Worm (Caenorhabditis elegans): Measurements from ENCODE around the gene ugt-3.

ugt-3 gene

DNA sequence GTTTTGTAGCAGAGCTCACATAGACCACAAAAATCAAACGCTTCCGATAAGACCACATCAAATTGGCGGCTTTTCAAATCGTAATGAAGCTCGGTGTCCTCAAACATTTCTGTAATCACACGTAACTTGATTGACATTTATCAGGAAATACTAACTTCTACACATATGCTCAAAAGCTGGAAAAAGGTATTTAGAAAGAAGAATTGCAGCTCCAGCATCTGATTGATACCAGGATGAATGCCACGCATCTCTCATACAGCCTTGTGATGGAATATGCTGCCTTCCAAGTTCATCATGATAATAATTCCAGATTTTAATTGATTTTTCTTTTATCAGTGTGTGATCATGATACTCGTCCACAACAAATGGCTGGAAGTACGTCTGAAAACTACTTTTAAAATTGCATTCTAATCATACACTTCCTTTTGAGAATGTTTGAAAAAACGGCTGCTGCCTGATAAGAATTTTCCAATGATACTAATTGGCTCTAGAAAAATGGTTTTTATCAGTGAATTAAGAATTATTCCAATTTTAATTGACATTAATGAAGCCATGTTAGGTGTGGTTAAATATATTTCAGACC, 3.1 kb downstream of the ugt-3 start:
- TF ChIP-seq hlh-13 (GFP tag; optimal IDR thresholded peaks at IDR 0.05) (no peak), C38D4.7 (GFP tag; optimal IDR thresholded peaks at IDR 0.05) (no peak), pha-4 (tag; optimal IDR thresholded peaks at IDR 0.05) (no peak), hlh-6 (tag; optimal IDR thresholded peaks at IDR 0.05) (no peak), sox-2 (GFP tag; IDR thresholded peaks at IDR 0.05) (no peak), ref-2 (tag; optimal IDR thresholded peaks at IDR 0.05) (no peak), tbx-7 (tag; optimal IDR thresholded peaks at IDR 0.05) (no peak), ceh-18 (tag; optimal IDR thresholded peaks at IDR 0.05) (no peak), C08G9.2 (tag; optimal IDR thresholded peaks at IDR 0.05) (no peak), odd-2 (tag; optimal IDR thresholded peaks at IDR 0.05) (no peak), mec-3 (tag; optimal IDR thresholded peaks at IDR 0.05; ENCODE audit: borderline replicate concordance) (no peak), K09A11.1 (tag; optimal IDR thresholded peaks at IDR 0.05; ENCODE audit: insufficient read depth) (no peak), unc-86 (tag; optimal IDR thresholded peaks at IDR 0.05) (no peak), ceh-19 (GFP tag; optimal IDR thresholded peaks at IDR 0.05) (no peak)

DNA sequence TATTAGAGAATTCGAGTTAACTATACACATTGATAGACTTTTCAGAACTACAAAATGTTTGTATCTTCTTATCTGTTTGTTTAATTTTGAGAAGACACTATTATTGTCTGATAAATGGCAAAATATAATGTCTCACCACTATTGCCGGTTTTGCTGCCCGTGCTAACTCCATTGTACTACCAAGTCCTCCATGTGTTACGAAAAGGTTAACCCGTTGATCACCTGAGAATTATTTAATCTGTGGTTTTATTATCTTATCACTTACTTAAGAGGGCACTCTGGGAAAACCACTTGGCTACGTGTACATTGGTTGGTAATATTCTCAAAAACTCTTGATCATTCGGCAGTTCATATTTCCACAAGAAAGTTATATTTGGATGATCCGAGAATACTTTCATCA, 4.1 kb downstream of the ugt-3 start:
- TF ChIP-seq elt-2 (tag; optimal IDR thresholded peaks at IDR 0.05), result peak; percentile 16
- TF ChIP-seq ceh-31 (tag; optimal IDR thresholded peaks at IDR 0.05), result no peak

DNA sequence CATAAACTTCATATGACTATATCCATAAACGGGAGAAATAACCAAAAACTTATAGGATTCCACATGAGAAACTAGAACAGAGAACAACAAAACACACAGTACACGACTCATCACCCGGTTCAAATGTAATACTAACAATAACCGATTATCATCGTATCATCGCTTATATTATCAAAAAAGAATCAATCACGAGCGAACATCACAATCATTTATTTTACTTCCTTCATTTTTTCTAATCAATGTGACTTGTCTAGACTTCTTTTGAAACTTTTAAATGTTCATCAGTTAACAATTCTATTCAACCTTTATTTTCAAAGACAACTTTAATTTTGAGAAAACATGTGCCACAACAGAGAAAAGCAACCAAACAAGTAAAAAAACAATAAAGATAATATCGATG, 4.9 kb downstream of the ugt-3 start, which contains the start of gene ugt-4:
Gene ugt-4, minus strand, starts transcription at position 141 of the 400 bp plus-strand sequence.
- TF ChIP-seq sdc-2 (tag; optimal IDR thresholded peaks at IDR 0.05), result no peak
- TF ChIP-seq T23F11.4 (GFP tag; optimal IDR thresholded peaks at IDR 0.05), result no peak
- TF ChIP-seq elt-2 (tag; optimal IDR thresholded peaks at IDR 0.05), result peak; percentile 21
- TF ChIP-seq ceh-30 (tag; optimal IDR thresholded peaks at IDR 0.05), result no peak
- no peak for TF ChIP-seq ama-1 (optimal IDR thresholded peaks at IDR 0.05)

DNA sequence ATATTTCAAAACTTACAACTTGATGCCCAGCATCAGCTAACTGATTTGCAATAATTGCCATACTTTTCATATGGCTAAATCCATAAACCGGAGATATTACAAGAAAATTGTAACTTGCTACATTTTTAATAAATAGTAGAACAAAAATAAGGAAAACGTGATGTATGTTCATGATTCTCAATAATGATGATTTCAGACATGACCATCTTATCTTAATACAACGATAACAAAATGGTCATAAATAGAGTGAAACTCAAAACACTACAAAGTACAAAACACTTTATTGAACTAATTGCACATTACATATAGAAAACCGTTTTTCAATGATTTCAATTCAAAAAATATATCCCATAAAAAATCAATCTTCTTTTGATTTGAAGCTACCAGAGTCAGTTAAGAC, 7.3 kb downstream of the ugt-3 start, which contains the start of gene ugt-5:
Gene ugt-5, minus strand, starts transcription at position 214 of the 400 bp plus-strand sequence.
- TF ChIP-seq sox-2 (GFP tag; IDR thresholded peaks at IDR 0.05) (no peak), pag-3 (tag; optimal IDR thresholded peaks at IDR 0.05; ENCODE audit: borderline replicate concordance) (no peak), ceh-34 (tag; optimal IDR thresholded peaks at IDR 0.05) (no peak), ceh-14 (tag; optimal IDR thresholded peaks at IDR 0.05) (no peak), pha-2 (tag; optimal IDR thresholded peaks at IDR 0.05) (no peak), pax-1 (tag; optimal IDR thresholded peaks at IDR 0.05) (no peak), zip-5 (tag; optimal IDR thresholded peaks at IDR 0.05) (no peak), unc-42 (tag; optimal IDR thresholded peaks at IDR 0.05) (no peak), madf-2 (tag; optimal IDR thresholded peaks at IDR 0.05) (no peak), pha-4 (tag; optimal IDR thresholded peaks at IDR 0.05) (no peak), odd-2 (tag; optimal IDR thresholded peaks at IDR 0.05) (no peak), ref-2 (tag; optimal IDR thresholded peaks at IDR 0.05) (no peak), hlh-30 (tag; optimal IDR thresholded peaks at IDR 0.05; ENCODE audit: insufficient read depth) (no peak)

DNA sequence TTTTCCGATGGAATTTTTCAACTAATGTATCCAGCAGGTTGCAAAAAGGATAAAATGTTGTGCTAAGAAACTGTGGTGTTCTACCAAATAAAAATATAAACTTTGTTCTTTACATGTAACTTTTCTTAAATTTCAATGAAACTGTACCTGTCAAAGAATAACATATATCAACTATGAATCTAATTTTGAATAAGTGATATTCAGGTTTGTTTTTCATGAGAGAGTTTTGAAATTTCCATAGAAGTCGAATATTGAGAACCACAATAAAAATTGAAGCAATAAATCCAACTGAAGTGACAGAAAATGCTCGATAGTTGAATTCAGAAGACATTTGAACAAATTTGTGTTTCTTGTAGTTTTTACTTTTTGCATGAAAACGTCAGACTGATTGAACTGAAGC, 9.9 kb downstream of the ugt-3 start, which contains the start of gene srbc-43:
Gene srbc-43, minus strand, starts transcription at position 331 of the 400 bp plus-strand sequence.
- TF ChIP-seq unc-55 (GFP tag; optimal IDR thresholded peaks at IDR 0.05) (no peak), unc-42 (tag; optimal IDR thresholded peaks at IDR 0.05) (no peak), nhr-11 (tag; optimal IDR thresholded peaks at IDR 0.05) (no peak), C08G9.2 (tag; optimal IDR thresholded peaks at IDR 0.05) (no peak), lim-6 (tag; optimal IDR thresholded peaks at IDR 0.05) (no peak), hlh-13 (GFP tag; optimal IDR thresholded peaks at IDR 0.05) (no peak), npax-4 (tag; optimal IDR thresholded peaks at IDR 0.05) (no peak), rnt-1 (tag; optimal IDR thresholded peaks at IDR 0.05) (no peak), madf-2 (tag; optimal IDR thresholded peaks at IDR 0.05) (no peak), tbx-7 (tag; optimal IDR thresholded peaks at IDR 0.05) (no peak), sox-2 (GFP tag; IDR thresholded peaks at IDR 0.05) (no peak), ztf-16 (tag; optimal IDR thresholded peaks at IDR 0.05) (no peak), ahr-1 (tag; optimal IDR thresholded peaks at IDR 0.05) (no peak), ceh-24 (tag; optimal IDR thresholded peaks at IDR 0.05) (no peak), hlh-8 (tag; optimal IDR thresholded peaks at IDR 0.05) (no peak), mec-3 (tag; optimal IDR thresholded peaks at IDR 0.05; ENCODE audit: borderline replicate concordance) (no peak)
